Worm (Caenorhabditis elegans): ENCODE measurements around the gene C23H5.8.

The C23H5.8 gene

DNA sequence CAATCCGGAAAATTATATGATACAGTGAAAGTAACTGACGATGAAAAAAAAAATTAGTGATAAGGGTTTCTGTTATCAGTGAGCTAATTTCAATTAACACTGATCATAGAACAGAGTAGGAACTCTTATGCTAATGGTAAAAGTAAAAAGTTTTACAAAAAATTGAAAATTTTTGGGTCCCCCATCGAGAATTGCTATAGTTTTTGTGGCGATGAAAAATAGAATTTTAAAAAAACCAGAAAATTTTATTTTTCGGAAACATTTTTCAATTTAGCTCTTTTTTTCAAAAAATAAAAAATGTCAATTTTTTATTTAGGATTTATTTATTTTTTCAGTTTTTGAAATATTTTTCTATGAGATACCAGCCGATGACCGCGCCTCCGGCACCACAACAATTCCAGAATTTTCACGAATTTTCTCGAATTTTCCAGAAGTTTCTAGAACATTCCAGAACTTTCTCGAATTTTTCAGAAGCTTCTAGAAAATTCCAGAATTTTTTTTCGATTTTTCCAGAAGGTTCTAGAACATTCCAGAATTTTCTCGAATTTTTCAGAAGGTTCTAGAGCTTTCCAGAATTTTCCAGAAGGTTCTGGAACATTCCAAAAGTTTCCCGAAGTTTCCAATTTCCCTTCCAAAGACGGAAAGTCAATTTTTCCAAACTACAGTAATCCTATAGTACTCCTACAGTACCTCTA, at the start of gene C23H5.8:
TSS of gene C23H5.8 (minus strand) at position 51 of the 695 bp plus-strand sequence.
- TF ChIP-seq M03D4.4 (tag; optimal IDR thresholded peaks at IDR 0.05) (no peak), zip-8 (tag; optimal IDR thresholded peaks at IDR 0.05) (no peak), pha-4 (tag; optimal IDR thresholded peaks at IDR 0.05) (no peak), ceh-39 (tag; optimal IDR thresholded peaks at IDR 0.05) (no peak), ztf-11 (tag; optimal IDR thresholded peaks at IDR 0.05) (no peak)

DNA sequence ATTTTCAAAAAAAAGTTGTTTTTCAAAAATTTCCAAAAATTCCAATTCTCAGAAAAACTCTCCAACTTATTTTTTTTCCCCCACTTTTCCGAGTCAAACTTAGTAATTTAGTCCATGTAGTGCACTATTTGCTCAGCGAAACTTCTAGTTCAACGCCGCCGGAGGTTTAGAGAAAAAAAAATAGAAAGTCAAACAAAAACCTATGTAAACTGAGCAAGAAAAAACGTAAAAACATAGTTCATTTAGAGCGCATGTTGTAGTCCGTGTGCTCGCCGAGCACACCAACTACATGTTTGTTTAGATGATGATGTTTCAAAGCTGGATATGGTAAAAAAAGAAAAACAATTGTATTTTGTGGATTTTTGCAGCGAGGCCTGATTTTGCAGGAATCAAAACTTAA, 49.0 kb upstream of the C23H5.8 start:
- TF ChIP-seq lsy-2 (tag; optimal IDR thresholded peaks at IDR 0.05) (no peak), lin-32 (GFP tag; optimal IDR thresholded peaks at IDR 0.05) (no peak), nhr-28 (tag; optimal IDR thresholded peaks at IDR 0.05) (peak; percentile 44), sem-2 (GFP tag; optimal IDR thresholded peaks at IDR 0.05) (no peak), snpc-4 (tag; optimal IDR thresholded peaks at IDR 0.05) (no peak)

DNA sequence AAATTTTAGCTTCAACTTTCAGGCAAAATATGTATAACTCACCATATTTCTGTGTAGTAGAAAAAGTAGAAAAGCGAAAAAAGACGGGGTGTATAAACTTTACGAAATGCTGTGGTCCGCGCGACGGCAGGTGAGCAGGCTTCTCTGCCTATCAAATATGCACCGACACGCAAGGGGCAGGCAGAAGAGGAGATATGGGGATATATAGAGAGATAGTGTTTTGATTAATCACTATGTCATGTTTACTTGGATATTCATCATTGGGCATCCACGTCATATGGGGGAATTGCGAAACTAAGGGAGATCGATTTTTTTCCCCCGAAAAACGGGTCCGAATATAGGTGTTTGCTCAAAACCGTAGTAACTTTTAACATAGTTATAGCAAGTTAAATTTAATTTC, 45.9 kb upstream of the C23H5.8 start, which contains the start of gene gcy-37:
TSS of gene gcy-37 (minus strand) at position 101 of the 400 bp plus-strand sequence.
- no peak for TF ChIP-seq tbx-8 (GFP tag; optimal IDR thresholded peaks at IDR 0.05)
- no peak for TF ChIP-seq nhr-12 (tag; optimal IDR thresholded peaks at IDR 0.05)
- TF ChIP-seq elt-1 (tag; optimal IDR thresholded peaks at IDR 0.05; ENCODE audit: borderline replicate concordance, insufficient read depth): no peak
- no peak for TF ChIP-seq ham-2 (GFP tag; optimal IDR thresholded peaks at IDR 0.05)
- no peak for TF ChIP-seq blmp-1 (tag; optimal IDR thresholded peaks at IDR 0.05)
- no peak for TF ChIP-seq elt-3 (tag; optimal IDR thresholded peaks at IDR 0.05)
- TF ChIP-seq hlh-1 (tag; optimal IDR thresholded peaks at IDR 0.05): no peak
- no peak for TF ChIP-seq unc-62 (GFP tag; optimal IDR thresholded peaks at IDR 0.05)
- TF ChIP-seq mls-2 (tag; optimal IDR thresholded peaks at IDR 0.05): no peak
- TF ChIP-seq ceh-39 (tag; optimal IDR thresholded peaks at IDR 0.05): no peak
- TF ChIP-seq mep-1 (tag; optimal IDR thresholded peaks at IDR 0.05): no peak

DNA sequence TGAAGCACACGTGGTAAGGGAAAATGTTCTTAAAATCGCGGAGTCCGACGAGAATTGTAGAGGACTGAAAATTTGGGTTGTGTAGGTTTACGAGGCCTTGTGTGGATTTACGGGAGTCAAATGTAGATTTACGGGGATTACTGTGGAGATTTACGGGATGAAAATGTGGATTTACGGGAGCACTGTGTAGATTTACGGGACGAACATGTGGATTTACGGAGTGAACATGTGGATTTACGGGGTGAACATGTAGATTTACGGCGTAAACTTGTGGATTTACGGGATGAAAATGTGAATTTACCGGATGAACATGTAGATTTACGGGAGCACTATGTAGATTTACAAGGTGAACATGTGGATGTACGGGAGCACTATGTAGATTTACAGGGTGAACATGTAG, 43.0 kb upstream of the C23H5.8 start:
- TF ChIP-seq pha-4 (tag; optimal IDR thresholded peaks at IDR 0.05): no peak
- TF ChIP-seq unc-120 (tag; optimal IDR thresholded peaks at IDR 0.05; ENCODE audit: poor library complexity, severe bottlenecking): no peak
- no peak for TF ChIP-seq elt-3 (tag; optimal IDR thresholded peaks at IDR 0.05)
- TF ChIP-seq drap-1 (GFP tag; optimal IDR thresholded peaks at IDR 0.05): no peak
- TF ChIP-seq nhr-28 (tag; optimal IDR thresholded peaks at IDR 0.05): no peak
- TF ChIP-seq unc-39 (tag; optimal IDR thresholded peaks at IDR 0.05): no peak
- TF ChIP-seq tbx-8 (GFP tag; optimal IDR thresholded peaks at IDR 0.05): no peak
- no peak for TF ChIP-seq nhr-76 (tag; optimal IDR thresholded peaks at IDR 0.05)
- TF ChIP-seq M03D4.4 (tag; optimal IDR thresholded peaks at IDR 0.05): no peak

DNA sequence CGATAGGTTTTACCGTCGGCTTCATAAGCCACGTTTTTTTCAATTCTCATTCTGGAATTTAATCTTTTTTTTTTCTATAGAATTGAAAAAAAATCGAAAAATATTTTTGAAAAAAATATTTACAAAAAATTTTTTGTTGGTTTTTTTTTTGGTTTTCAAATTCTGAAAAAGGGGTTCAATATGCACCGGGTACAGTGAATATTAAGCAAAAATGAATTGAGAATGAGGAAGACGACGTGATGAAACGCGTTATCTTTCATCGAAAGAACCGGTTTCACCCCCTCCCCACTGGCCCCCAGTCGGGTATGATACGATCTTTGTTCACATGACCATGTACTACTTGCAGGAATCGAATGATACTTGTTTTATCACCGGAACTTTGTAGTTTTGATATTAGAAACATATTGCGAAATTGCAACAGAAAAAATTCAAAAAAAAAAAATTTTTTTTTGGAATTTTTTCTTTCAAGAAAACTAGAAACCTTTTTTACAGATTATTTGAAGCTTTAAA, 36.1 kb upstream of the C23H5.8 start, which contains the start of gene C54E4.5:
TSS of gene C54E4.5 (minus strand) at position 51 of the 510 bp plus-strand sequence.
- peak; percentile 52 for TF ChIP-seq elt-1 (tag; optimal IDR thresholded peaks at IDR 0.05; ENCODE audit: borderline replicate concordance, insufficient read depth)
- TF ChIP-seq mab-5 (tag; optimal IDR thresholded peaks at IDR 0.05): no peak
- TF ChIP-seq ceh-83 (GFP tag; optimal IDR thresholded peaks at IDR 0.05): no peak
- no peak for TF ChIP-seq cnd-1 (tag; optimal IDR thresholded peaks at IDR 0.05)
- TF ChIP-seq ces-1 (GFP tag; optimal IDR thresholded peaks at IDR 0.05): no peak
- no peak for TF ChIP-seq lin-32 (GFP tag; optimal IDR thresholded peaks at IDR 0.05)
- no peak for TF ChIP-seq lin-13 (tag; optimal IDR thresholded peaks at IDR 0.05)
- TF ChIP-seq sptf-1 (tag; optimal IDR thresholded peaks at IDR 0.05): no peak

DNA sequence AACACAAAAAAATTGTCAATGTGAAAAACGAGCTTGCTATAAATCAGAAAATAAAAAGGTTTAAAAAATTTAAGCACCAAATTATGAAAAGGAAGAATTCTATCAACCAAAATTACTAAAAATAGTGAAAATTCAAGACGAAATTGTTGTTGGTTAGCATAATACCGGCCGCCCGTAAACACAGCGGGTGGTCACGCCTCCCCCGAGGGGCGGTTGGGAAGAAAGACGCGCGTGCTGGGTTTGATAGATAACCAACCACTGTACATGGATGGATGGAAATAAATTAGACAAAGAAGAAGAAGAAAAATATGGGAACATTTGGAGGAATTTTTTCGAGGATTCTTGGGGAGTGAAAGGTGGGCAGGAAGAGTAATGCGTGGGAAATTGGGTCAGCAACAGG, 29.1 kb upstream of the C23H5.8 start:
- no peak for TF ChIP-seq sptf-1 (tag; optimal IDR thresholded peaks at IDR 0.05)
- TF ChIP-seq mab-5 (tag; optimal IDR thresholded peaks at IDR 0.05): no peak
- TF ChIP-seq nhr-12 (tag; optimal IDR thresholded peaks at IDR 0.05): no peak
- TF ChIP-seq drap-1 (GFP tag; optimal IDR thresholded peaks at IDR 0.05): no peak
- no peak for TF ChIP-seq cnd-1 (tag; optimal IDR thresholded peaks at IDR 0.05)
- TF ChIP-seq elt-1 (tag; optimal IDR thresholded peaks at IDR 0.05; ENCODE audit: borderline replicate concordance, insufficient read depth): no peak
- no peak for TF ChIP-seq unc-62 (GFP tag; optimal IDR thresholded peaks at IDR 0.05)
- TF ChIP-seq ceh-43 (GFP tag; optimal IDR thresholded peaks at IDR 0.05): no peak
- TF ChIP-seq ztf-11 (tag; optimal IDR thresholded peaks at IDR 0.05): no peak
- TF ChIP-seq ceh-83 (GFP tag; optimal IDR thresholded peaks at IDR 0.05): no peak
- no peak for TF ChIP-seq mep-1 (tag; optimal IDR thresholded peaks at IDR 0.05)
- no peak for TF ChIP-seq hlh-1 (tag; optimal IDR thresholded peaks at IDR 0.05)
- TF ChIP-seq bed-3 (GFP tag; optimal IDR thresholded peaks at IDR 0.05): no peak
- no peak for TF ChIP-seq unc-120 (tag; optimal IDR thresholded peaks at IDR 0.05; ENCODE audit: poor library complexity, severe bottlenecking)
- TF ChIP-seq blmp-1 (tag; optimal IDR thresholded peaks at IDR 0.05): no peak
- no peak for TF ChIP-seq lin-32 (GFP tag; optimal IDR thresholded peaks at IDR 0.05)
- no peak for TF ChIP-seq lin-13 (tag; optimal IDR thresholded peaks at IDR 0.05)
- TF ChIP-seq nhr-28 (tag; optimal IDR thresholded peaks at IDR 0.05): no peak
- TF ChIP-seq ceh-39 (tag; optimal IDR thresholded peaks at IDR 0.05): no peak
